Worm (Caenorhabditis elegans) whole organism, mixed stage, embryonic: ENCODE data around the gene lips-12.

Experiments
- lsy-2 ChIP-seq: fragments of 150-350 bp; optimal IDR thresholded peaks from 2 replicates; lab custom pipeline; 2014; ENCODE audit warnings: missing biosample characterization, missing genetic modification characterization
- nhr-28 ChIP-seq: fragments of 150-350 bp; optimal IDR thresholded peaks from 2 replicates; lab custom pipeline; 2014; ENCODE audit warnings: missing biosample characterization, missing genetic modification characterization

ce11 chrII:1140689-1141088, 26.7 kb upstream of the lips-12 start, which contains the start of gene W09B6.4:
- TF ChIP-seq nhr-28 (tag; lab: Kevin White, UChicago): no peak
- TF ChIP-seq lsy-2 (tag; lab: Kevin White, UChicago): no peak
